Worm (Caenorhabditis elegans): Measurements from ENCODE around the gene C45G9.15.

DNA sequence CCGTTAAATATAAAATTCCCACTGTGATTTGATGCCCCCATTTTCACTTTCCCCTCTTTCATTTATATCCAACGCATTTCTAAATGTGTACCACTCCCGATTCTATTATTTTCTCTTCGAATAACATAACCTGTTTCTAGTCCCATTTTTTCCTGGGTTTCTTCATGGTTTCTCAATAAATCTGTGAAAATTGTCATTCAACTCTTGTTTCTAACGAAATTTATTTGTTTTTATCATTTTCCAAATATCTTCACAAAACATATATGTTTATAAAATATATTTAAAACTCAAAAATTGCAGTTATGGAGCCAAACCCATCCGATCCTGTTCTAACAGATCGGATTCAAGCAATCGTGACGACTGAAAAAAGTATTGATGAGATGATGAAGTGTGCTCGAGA, 30.9 kb downstream of the C45G9.15 start, which contains the start of gene mdt-11:
- TF ChIP-seq ama-1 (optimal IDR thresholded peaks at IDR 0.05) (no peak), nhr-77 (tag; optimal IDR thresholded peaks at IDR 0.05) (no peak), zfp-3 (GFP tag; conservative IDR thresholded peaks at IDR 0.05) (no peak), lin-13 (GFP tag; optimal IDR thresholded peaks at IDR 0.05) (no peak), zip-11 (GFP tag; IDR thresholded peaks at IDR 0.05) (no peak), mep-1 (tag; optimal IDR thresholded peaks at IDR 0.05) (no peak), nhr-237 (tag; optimal IDR thresholded peaks at IDR 0.05) (no peak), R02D3.7 (tag; optimal IDR thresholded peaks at IDR 0.05) (no peak), php-3 (GFP tag; IDR thresholded peaks at IDR 0.05) (no peak), lin-1 (GFP tag; IDR thresholded peaks at IDR 0.05) (no peak), madf-5 (GFP tag; IDR thresholded peaks at IDR 0.05) (no peak), ces-1 (GFP tag; optimal IDR thresholded peaks at IDR 0.05) (no peak), unc-62 (GFP tag; optimal IDR thresholded peaks at IDR 0.05 in 1 of 2) (no peak), unc-62 (tag; optimal IDR thresholded peaks at IDR 0.05) (no peak), lin-39 (tag; optimal IDR thresholded peaks at IDR 0.05) (no peak)
